Worm (Caenorhabditis elegans) whole organism, late embryonic: Measurements from ENCODE around the gene srh-293.
"Not testable (repeated sequence)": the region's sequence is repeated elsewhere in the genome, so short reads cannot be mapped to it uniquely, and the experiment has no call there.

Experiments
- C38D4.7 ChIP-seq: fragments of 200-800 bp; sonication (Bioruptor generic); optimal IDR thresholded peaks from 2 replicates; lab custom pipeline; 2018; ENCODE audit warnings: mild to moderate bottlenecking, missing genetic modification characterization, moderate library complexity, missing compliant biosample characterization
- K09A11.1 ChIP-seq: sonication (generic microtip); optimal IDR thresholded peaks from 2 replicates; lab custom pipeline; 2017; ENCODE audit warnings: antibody characterized with exemption, mild to moderate bottlenecking, missing genetic modification characterization, missing compliant biosample characterization; ENCODE audit not compliant: insufficient read depth
- T23F11.4 ChIP-seq: fragments of 200-800 bp; sonication (Bioruptor generic); optimal IDR thresholded peaks from 2 replicates; lab custom pipeline; 2018; ENCODE audit warnings: mild to moderate bottlenecking, missing genetic modification characterization, missing compliant biosample characterization
- Y22D7AL.16 ChIP-seq: sonication (generic microtip); optimal IDR thresholded peaks from 2 replicates; lab custom pipeline; 2016; ENCODE audit warnings: missing genetic modification characterization, missing compliant biosample characterization
- ahr-1 ChIP-seq: sonication (generic microtip); optimal IDR thresholded peaks from 2 replicates; lab custom pipeline; 2016; ENCODE audit warnings: missing genetic modification characterization, missing compliant biosample characterization
- ama-1 ChIP-seq: fragments of 150-350 bp; optimal IDR thresholded peaks from 2 replicates; lab custom pipeline; 2014
- ceh-2 ChIP-seq: sonication (generic microtip); optimal IDR thresholded peaks from 2 replicates; lab custom pipeline; 2016; ENCODE audit warnings: missing genotype, missing genetic modification characterization, missing compliant biosample characterization
- ceh-22 ChIP-seq: sonication (generic microtip); optimal IDR thresholded peaks from 2 replicates; lab custom pipeline; 2017; ENCODE audit warnings: missing biosample characterization, missing genetic modification characterization
- ceh-24 ChIP-seq: sonication (generic microtip); optimal IDR thresholded peaks from 2 replicates; lab custom pipeline; 2016; ENCODE audit warnings: mild to moderate bottlenecking, missing genetic modification characterization, missing compliant biosample characterization
- ceh-30 ChIP-seq: fragments of 150-350 bp; optimal IDR thresholded peaks from 2 replicates; lab custom pipeline; 2014; ENCODE audit warnings: missing biosample characterization, missing genetic modification characterization
- ceh-48 ChIP-seq: sonication (generic microtip); optimal IDR thresholded peaks from 2 replicates; lab custom pipeline; 2016; ENCODE audit warnings: missing genetic modification characterization, inconsistent platforms, missing compliant biosample characterization
- ceh-6 ChIP-seq: fragments of 200-800 bp; sonication (Bioruptor generic); optimal IDR thresholded peaks from 2 replicates; lab custom pipeline; 2018; ENCODE audit warnings: mild to moderate bottlenecking, missing genetic modification characterization, missing compliant biosample characterization
- che-1 ChIP-seq: sonication (generic microtip); optimal IDR thresholded peaks from 2 replicates; lab custom pipeline; 2016; ENCODE audit warnings: mild to moderate bottlenecking, missing genetic modification characterization, missing compliant biosample characterization
- dmd-4 ChIP-seq: sonication (generic microtip); optimal IDR thresholded peaks from 2 replicates; lab custom pipeline; 2016; ENCODE audit warnings: borderline replicate concordance, missing genetic modification characterization, missing compliant biosample characterization
- elt-4 ChIP-seq: sonication (generic microtip); optimal IDR thresholded peaks from 2 replicates; lab custom pipeline; 2016; ENCODE audit warnings: missing genetic modification characterization, missing compliant biosample characterization
- fax-1 ChIP-seq: sonication (generic microtip); optimal IDR thresholded peaks from 2 replicates; lab custom pipeline; 2016; ENCODE audit warnings: missing genotype, missing genetic modification characterization, missing compliant biosample characterization
- fkh-10 ChIP-seq: fragments of 150-350 bp; optimal IDR thresholded peaks from 2 replicates; lab custom pipeline; 2014; ENCODE audit warnings: missing biosample characterization, missing genetic modification reagents, missing genetic modification characterization
- fkh-6 ChIP-seq: sonication (generic microtip); optimal IDR thresholded peaks from 2 replicates; lab custom pipeline; 2016; ENCODE audit warnings: missing genetic modification characterization, missing compliant biosample characterization
- hlh-15 ChIP-seq: sonication (generic microtip); optimal IDR thresholded peaks from 2 replicates; lab custom pipeline; 2016; ENCODE audit warnings: missing genetic modification characterization, missing compliant biosample characterization
- hlh-30 ChIP-seq: sonication (generic microtip); optimal IDR thresholded peaks from 2 replicates; lab custom pipeline; 2017; ENCODE audit warnings: antibody characterized with exemption, missing genetic modification characterization, missing compliant biosample characterization; ENCODE audit not compliant: insufficient read depth
- hlh-6 ChIP-seq: sonication (generic microtip); optimal IDR thresholded peaks from 2 replicates; lab custom pipeline; 2016; ENCODE audit warnings: missing genotype, missing genetic modification characterization, missing compliant biosample characterization
- hlh-8 ChIP-seq: sonication (generic microtip); optimal IDR thresholded peaks from 2 replicates; lab custom pipeline; 2016; ENCODE audit warnings: missing genotype, missing genetic modification characterization, missing compliant biosample characterization
- lim-6 ChIP-seq: sonication (generic microtip); optimal IDR thresholded peaks from 2 replicates; lab custom pipeline; 2016; ENCODE audit warnings: missing genetic modification characterization, missing compliant biosample characterization
- lin-11 ChIP-seq: fragments of 200-800 bp; sonication (Bioruptor generic); optimal IDR thresholded peaks from 2 replicates; lab custom pipeline; 2018; ENCODE audit warnings: mild to moderate bottlenecking, missing genetic modification characterization, missing compliant biosample characterization
- mec-3 ChIP-seq: sonication (generic microtip); optimal IDR thresholded peaks from 2 replicates; lab custom pipeline; 2016; ENCODE audit warnings: borderline replicate concordance, missing genetic modification characterization, missing compliant biosample characterization
- nfya-1 ChIP-seq: sonication (generic microtip); optimal IDR thresholded peaks from 2 replicates; lab custom pipeline; 2017; ENCODE audit warnings: missing genetic modification characterization, mild to moderate bottlenecking, missing compliant biosample characterization, antibody characterized with exemption, moderate library complexity
- pat-9 ChIP-seq: fragments of 200-800 bp; sonication (Bioruptor generic); optimal IDR thresholded peaks from 2 replicates; lab custom pipeline; 2018; ENCODE audit warnings: mild to moderate bottlenecking, missing genetic modification characterization, moderate library complexity, missing compliant biosample characterization
- pqm-1 ChIP-seq: sonication (generic microtip); optimal IDR thresholded peaks from 2 replicates; lab custom pipeline; 2016; ENCODE audit warnings: missing genetic modification characterization, missing compliant biosample characterization
- pros-1 ChIP-seq: fragments of 150-350 bp; optimal IDR thresholded peaks from 2 replicates; lab custom pipeline; 2014; ENCODE audit warnings: missing biosample characterization, missing genetic modification reagents, missing genetic modification characterization
- sox-4 ChIP-seq: sonication (generic microtip); optimal IDR thresholded peaks from 2 replicates; lab custom pipeline; 2017; ENCODE audit warnings: mild to moderate bottlenecking, missing genetic modification characterization, inconsistent platforms, missing compliant biosample characterization
- syd-9 ChIP-seq: sonication (generic microtip); optimal IDR thresholded peaks from 2 replicates; lab custom pipeline; 2016; ENCODE audit warnings: mild to moderate bottlenecking, missing genetic modification characterization, moderate library complexity, missing compliant biosample characterization
- tbx-7 ChIP-seq: sonication (generic microtip); optimal IDR thresholded peaks from 2 replicates; lab custom pipeline; 2016; ENCODE audit warnings: missing genotype, missing genetic modification characterization, missing compliant biosample characterization
- ttx-3 ChIP-seq: sonication (generic microtip); optimal IDR thresholded peaks from 2 replicates; lab custom pipeline; 2016; ENCODE audit warnings: missing genetic modification reagents, missing genetic modification characterization, missing compliant biosample characterization
- unc-86 ChIP-seq: sonication (generic microtip); optimal IDR thresholded peaks from 2 replicates; lab custom pipeline; 2016; ENCODE audit warnings: missing genetic modification characterization, missing compliant biosample characterization

srh-293 gene

ce11 chrV:15850276-15850811, 15.6 kb upstream of the srh-293 start, which contains the start of gene srh-147:
Gene srh-147 (minus strand): TSS chrV:15850326.
- TF ChIP-seq mec-3 (tag; lab: Kevin White, UChicago); T23F11.4 (GFP tag; lab: Kevin White, UChicago); syd-9: not testable (repeated sequence)
- TF ChIP-seq, all 69 proteins: peak for 0; not testable (repeated sequence) for 69

ce11 chrV:15858292-15858691, 7.6 kb upstream of the srh-293 start, which contains the start of gene srh-148:
Gene srh-148 (minus strand): TSS chrV:15858392.
- no peak for TF ChIP-seq ceh-30 (tag; lab: Kevin White, UChicago)
- TF ChIP-seq ahr-1 (tag; lab: Kevin White, UChicago): no peak
- TF ChIP-seq ceh-48 (tag; lab: Kevin White, UChicago): no peak
- TF ChIP-seq elt-4: no peak
- no peak for TF ChIP-seq ceh-2

ce11 chrV:15862599-15862998, 3.3 kb upstream of the srh-293 start, which contains the start of gene srz-12:
Gene srz-12 (minus strand): TSS chrV:15862699.
- TF ChIP-seq nfya-1 (tag; lab: Kevin White, UChicago) (no peak), tbx-7 (tag; lab: Kevin White, UChicago) (no peak), lim-6 (tag; lab: Kevin White, UChicago) (no peak)

DNA sequence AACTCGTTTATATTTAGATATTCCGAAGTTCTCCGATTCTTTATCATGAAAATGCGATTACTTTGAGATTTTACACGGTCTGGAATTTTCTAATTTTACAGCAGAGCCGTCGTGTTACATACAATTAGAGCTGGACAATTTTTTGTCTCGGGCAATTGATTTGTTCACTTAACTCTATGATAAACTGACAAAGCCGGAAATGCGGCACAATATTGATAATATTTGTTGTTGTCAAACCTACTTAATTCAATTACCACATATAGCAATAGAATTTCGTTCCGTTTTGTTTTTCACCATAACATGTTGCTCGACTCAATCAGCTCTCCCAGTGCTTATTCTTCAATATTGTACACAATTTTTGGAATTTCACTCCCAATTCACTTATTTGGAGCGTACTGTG, 2.9 kb upstream of the srh-293 start, which contains the start of gene srh-299:
Gene srh-299, plus strand, starts transcription at position 301 of the 400 bp plus-strand sequence.
- no peak for TF ChIP-seq hlh-15 (tag; lab: Kevin White, UChicago)
- TF ChIP-seq pqm-1 (tag; lab: Kevin White, UChicago): no peak
- no peak for TF ChIP-seq fkh-10
- no peak for TF ChIP-seq C38D4.7 (GFP tag; lab: Kevin White, UChicago)
- TF ChIP-seq ama-1: no peak
- TF ChIP-seq T23F11.4 (GFP tag; lab: Kevin White, UChicago): no peak
- TF ChIP-seq sox-4 (tag; lab: Kevin White, UChicago): no peak
- TF ChIP-seq nfya-1 (tag; lab: Kevin White, UChicago): no peak
- TF ChIP-seq ttx-3: no peak
- no peak for TF ChIP-seq ceh-24 (tag; lab: Kevin White, UChicago)
- no peak for TF ChIP-seq hlh-8 (tag; lab: Kevin White, UChicago)

DNA sequence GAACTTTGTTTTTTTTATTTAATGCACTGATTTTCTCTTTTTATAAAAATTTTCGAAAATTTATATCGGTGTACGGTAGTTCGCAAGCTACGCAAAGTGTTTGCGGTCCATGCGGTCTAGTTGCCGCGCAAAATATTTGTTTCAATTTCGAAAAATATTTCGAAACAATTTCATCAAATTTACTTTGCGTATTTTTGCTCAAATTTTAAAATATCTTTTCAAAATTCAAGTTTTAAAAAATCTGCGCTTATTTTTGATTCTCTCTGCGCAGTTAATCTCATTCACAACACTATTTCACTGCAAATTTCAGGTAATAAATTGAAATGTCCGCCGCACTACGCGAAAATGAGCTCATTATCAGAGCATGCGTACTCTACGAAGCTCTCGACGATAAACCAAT, 1.4 kb downstream of the srh-293 start, which contains the start of gene fbxa-197:
Gene fbxa-197, plus strand, starts transcription at position 301 of the 400 bp plus-strand sequence.
- TF ChIP-seq ceh-22: no peak
- TF ChIP-seq fkh-6 (tag; lab: Kevin White, UChicago): no peak
- no peak for TF ChIP-seq hlh-15 (tag; lab: Kevin White, UChicago)

ce11 chrV:15870356-15870755, 4.4 kb downstream of the srh-293 start, which contains the start of gene str-57:
Gene str-57 (plus strand): TSS chrV:15870656.
- no peak for TF ChIP-seq lin-11 (tag; lab: Kevin White, UChicago)

ce11 chrV:15872273-15872672, 6.3 kb downstream of the srh-293 start, which contains the start of gene str-56:
Gene str-56 (plus strand): TSS chrV:15872573.
- TF ChIP-seq ceh-6 (GFP tag; lab: Kevin White, UChicago): no peak
- TF ChIP-seq unc-86: no peak
- no peak for TF ChIP-seq dmd-4 (tag; lab: Kevin White, UChicago)
- TF ChIP-seq Y22D7AL.16 (tag; lab: Kevin White, UChicago): no peak
- no peak for TF ChIP-seq K09A11.1 (tag; lab: Kevin White, UChicago)
- no peak for TF ChIP-seq pat-9 (tag; lab: Kevin White, UChicago)
- no peak for TF ChIP-seq ama-1
- TF ChIP-seq fax-1 (tag; lab: Kevin White, UChicago): no peak
- no peak for TF ChIP-seq hlh-30 (tag; lab: Kevin White, UChicago)
- TF ChIP-seq elt-4: no peak
- TF ChIP-seq T23F11.4 (GFP tag; lab: Kevin White, UChicago): no peak
- no peak for TF ChIP-seq che-1 (tag; lab: Kevin White, UChicago)
- no peak for TF ChIP-seq hlh-15 (tag; lab: Kevin White, UChicago)
- no peak for TF ChIP-seq ceh-24 (tag; lab: Kevin White, UChicago)
- no peak for TF ChIP-seq ceh-30 (tag; lab: Kevin White, UChicago)
- TF ChIP-seq pros-1 (tag; lab: Kevin White, UChicago): no peak
- no peak for TF ChIP-seq hlh-6 (tag; lab: Kevin White, UChicago)
